Worm (Caenorhabditis elegans) whole organism, late embryonic: Measurements from ENCODE around the gene spc-1.

ENCODE experiments used
- K09A11.1 ChIP-seq: sonication (generic microtip); optimal IDR thresholded peaks from 2 replicates; lab custom pipeline; 2017; ENCODE audit warnings: antibody characterized with exemption, mild to moderate bottlenecking, missing genetic modification characterization, missing compliant biosample characterization; ENCODE audit not compliant: insufficient read depth
- ama-1 ChIP-seq: fragments of 150-350 bp; optimal IDR thresholded peaks from 2 replicates; lab custom pipeline; 2014
- ceh-30 ChIP-seq: fragments of 150-350 bp; optimal IDR thresholded peaks from 2 replicates; lab custom pipeline; 2014; ENCODE audit warnings: missing biosample characterization, missing genetic modification characterization
- ceh-9 ChIP-seq: sonication (generic microtip); optimal IDR thresholded peaks from 2 replicates; lab custom pipeline; 2016; ENCODE audit warnings: mild to moderate bottlenecking, missing genetic modification characterization, inconsistent platforms, missing compliant biosample characterization
- lin-11 ChIP-seq: fragments of 200-800 bp; sonication (Bioruptor generic); optimal IDR thresholded peaks from 2 replicates; lab custom pipeline; 2018; ENCODE audit warnings: mild to moderate bottlenecking, missing genetic modification characterization, missing compliant biosample characterization
- odd-2 ChIP-seq: sonication (generic microtip); optimal IDR thresholded peaks from 2 replicates; lab custom pipeline; 2017; ENCODE audit warnings: antibody characterized with exemption, mild to moderate bottlenecking, missing genetic modification characterization, missing compliant biosample characterization
- pha-4 ChIP-seq: fragments of 150-350 bp; optimal IDR thresholded peaks from 2 replicates; lab custom pipeline; 2018; ENCODE audit warnings: missing biosample characterization, missing genetic modification reagents, missing genetic modification characterization
- tbx-2 ChIP-seq: sonication (generic microtip); optimal IDR thresholded peaks from 2 replicates; lab custom pipeline; 2016; ENCODE audit warnings: missing genetic modification characterization, missing compliant biosample characterization

DNA sequence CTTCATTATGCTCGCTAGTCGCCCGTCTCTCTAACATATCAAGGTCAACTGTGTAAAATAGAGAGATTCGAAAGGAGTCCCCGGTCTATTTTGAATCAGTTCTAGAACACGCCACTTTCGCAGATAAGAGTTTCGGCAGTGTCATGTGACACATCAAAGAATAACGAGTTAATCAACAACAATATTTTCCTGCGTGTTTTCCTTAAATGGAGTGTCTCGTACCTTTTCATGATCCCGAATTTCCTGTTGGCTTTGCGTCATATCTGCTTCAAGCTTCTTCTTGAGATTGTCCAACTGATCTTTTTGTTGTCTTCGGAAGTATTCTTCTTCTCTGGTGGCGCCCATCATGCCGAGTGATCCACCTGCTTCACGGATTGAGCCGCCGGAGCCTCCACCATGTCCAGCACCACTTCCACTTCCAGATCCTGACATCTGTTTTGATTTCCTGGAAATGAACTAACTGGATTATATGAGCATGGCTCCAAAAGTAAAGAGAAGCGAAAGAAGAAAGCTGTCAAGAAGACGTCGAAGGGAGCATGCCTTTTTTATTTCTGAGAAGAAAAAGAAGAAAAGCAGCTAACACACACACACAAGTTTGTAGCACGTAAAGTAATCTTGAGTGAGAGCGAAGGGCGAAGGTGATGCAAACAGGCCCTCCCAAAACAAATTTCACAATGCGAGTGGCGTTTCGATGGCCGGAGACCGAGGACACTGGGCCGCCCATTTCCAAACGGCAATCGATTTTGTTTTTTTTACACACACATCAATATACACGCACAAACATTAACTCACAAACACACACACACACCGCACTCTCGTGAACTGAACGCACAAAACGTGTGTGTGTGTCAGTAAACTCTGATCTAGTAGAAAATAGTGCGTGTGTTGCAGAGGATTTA is 11.5 kb downstream of the spc-1 start:
- TF ChIP-seq odd-2 (tag; lab: Kevin White, UChicago) (no peak), ceh-9 (tag; lab: Kevin White, UChicago) (no peak), tbx-2 (no peak), lin-11 (tag; lab: Kevin White, UChicago) (no peak), K09A11.1 (tag; lab: Kevin White, UChicago) (no peak), ceh-30 (tag; lab: Kevin White, UChicago) (no peak), pha-4 (tag; lab: Kevin White, UChicago) (no peak), ama-1 (lab: Kevin White, UChicago) (no peak)
